Worm (Caenorhabditis elegans) whole organism, L3 larva: ENCODE measurements around the gene C02E7.10.

ENCODE experiments used
- ceh-82 ChIP-seq: fragments of 150-350 bp; optimal IDR thresholded peaks from 2 replicates; lab custom pipeline; 2014; ENCODE audit warnings: missing biosample characterization, missing genetic modification characterization
- eor-1 ChIP-seq, 2 experiments: fragments of 150-350 bp; optimal IDR thresholded peaks; 2 replicates each; lab custom pipeline; 2014 to 2018; ENCODE audit warnings: missing biosample characterization in 2 of 2, missing genetic modification characterization in 2 of 2
- fkh-10 ChIP-seq: sonication (generic microtip); optimal IDR thresholded peaks from 2 replicates; lab custom pipeline; 2017; ENCODE audit warnings: missing biosample characterization, missing genetic modification reagents, missing genetic modification characterization
- fos-1 ChIP-seq: fragments of 150-350 bp; optimal IDR thresholded peaks from 2 replicates; lab custom pipeline; 2014; ENCODE audit warnings: missing biosample characterization, missing genetic modification characterization
- nhr-12 ChIP-seq: fragments of 150-350 bp; optimal IDR thresholded peaks from 2 replicates; lab custom pipeline; 2014; ENCODE audit warnings: missing biosample characterization, missing genetic modification characterization
- nhr-23 ChIP-seq: fragments of 150-350 bp; optimal IDR thresholded peaks from 2 replicates; lab custom pipeline; 2014; ENCODE audit warnings: missing biosample characterization, missing genetic modification reagents, missing genetic modification characterization
- unc-62 ChIP-seq: fragments of 150-350 bp; sonication (generic microtip); optimal IDR thresholded peaks from 4 replicates; lab custom pipeline; 2014; ENCODE audit warnings: missing biosample characterization, missing genetic modification reagents, missing genetic modification characterization

ce11 chrV:4905953-4906352 lies 26.9 kb downstream of the C02E7.10 start, which contains the start of gene ugt-14:
- TF ChIP-seq nhr-12 (tag; lab: Kevin White, UChicago) = no peak
- no peak for TF ChIP-seq eor-1 (tag; optimal IDR thresholded peaks at IDR 0.05; lab: Kevin White, UChicago)
- TF ChIP-seq fos-1 (tag; lab: Kevin White, UChicago) = no peak
- TF ChIP-seq nhr-23 (tag; lab: Kevin White, UChicago) = no peak
- no peak for TF ChIP-seq unc-62
- no peak for TF ChIP-seq ceh-82 (tag; lab: Kevin White, UChicago)
- TF ChIP-seq fkh-10 (GFP tag; lab: Kevin White, UChicago) = no peak
